Worm (Caenorhabditis elegans) whole organism, early embryonic: ENCODE measurements around the gene Y102A11A.2.

Experiments used
- F13C5.2 ChIP-seq: sonication (generic microtip); optimal IDR thresholded peaks from 2 replicates; lab custom pipeline; 2017; ENCODE audit warnings: mild to moderate bottlenecking, missing genetic modification characterization, inconsistent platforms, missing compliant biosample characterization
- ama-1 ChIP-seq: fragments of 150-350 bp; optimal IDR thresholded peaks from 2 replicates; lab custom pipeline; 2014
- ets-7 ChIP-seq: sonication (generic microtip); optimal IDR thresholded peaks from 2 replicates; lab custom pipeline; 2016; ENCODE audit warnings: missing genotype, missing genetic modification characterization, missing compliant biosample characterization
- flt-1 ChIP-seq: fragments of 200-800 bp; sonication (Bioruptor generic); IDR thresholded peaks from 2 replicates; pipeline ENCODE4 v1.3.6; 2022; ENCODE audit warnings: missing genetic modification characterization, missing compliant biosample characterization
- hmbx-1 ChIP-seq: sonication (generic microtip); optimal IDR thresholded peaks from 2 replicates; lab custom pipeline; 2016; ENCODE audit warnings: mild to moderate bottlenecking, missing genetic modification characterization, missing compliant biosample characterization
- hnd-1 ChIP-seq: sonication (generic microtip); optimal IDR thresholded peaks from 2 replicates; lab custom pipeline; 2016; ENCODE audit warnings: missing genetic modification characterization, missing compliant biosample characterization
- tbx-11 ChIP-seq: fragments of 200-800 bp; sonication (Bioruptor generic); IDR thresholded peaks from 2 replicates; pipeline ENCODE4 v1.3.6; 2022; ENCODE audit warnings: missing genetic modification characterization, missing compliant biosample characterization

ce11 chrX:2051602-2052001 lies 25.2 kb downstream of the Y102A11A.2 start, which contains the start of gene Y102A11A.1:
- TF ChIP-seq hnd-1 = no peak
- TF ChIP-seq ama-1 (lab: Kevin White, UChicago) = no peak
- TF ChIP-seq hmbx-1 = no peak
- TF ChIP-seq flt-1 (GFP tag; lab: Robert Waterston, UW) = no peak
- no peak for TF ChIP-seq tbx-11 (GFP tag; lab: Robert Waterston, UW)
- TF ChIP-seq ets-7 (tag; lab: Kevin White, UChicago) = no peak
- no peak for TF ChIP-seq F13C5.2
